Worm (Caenorhabditis elegans) whole organism, L1 larva: ENCODE results near the gene ZK622.5.
A peak's percentile ranks its signal among the peaks of the same experiment; 100 is the strongest.

Experiments used
- C16A3.4 ChIP-seq: fragments of 150-350 bp; optimal IDR thresholded peaks from 2 replicates; lab custom pipeline; 2014; ENCODE audit warnings: missing biosample characterization, missing genetic modification characterization
- ceh-82 ChIP-seq, 3 experiments: fragments of 150-350 bp in 1 of 3; sonication (generic microtip) in 2 of 3; optimal IDR thresholded peaks; 2 replicates each; lab custom pipeline; 2014 to 2017; ENCODE audit warnings: missing biosample characterization in 3 of 3, missing genetic modification characterization in 3 of 3
- efl-3 ChIP-seq: fragments of 200-800 bp; sonication (Bioruptor generic); optimal IDR thresholded peaks from 2 replicates; lab custom pipeline; 2018; ENCODE audit warnings: mild to moderate bottlenecking, missing genetic modification characterization, missing compliant biosample characterization
- nhr-12 ChIP-seq: sonication (generic microtip); optimal IDR thresholded peaks from 2 replicates; lab custom pipeline; 2017; ENCODE audit warnings: missing biosample characterization, missing genetic modification characterization
- nhr-237 ChIP-seq: fragments of 150-350 bp; optimal IDR thresholded peaks from 2 replicates; lab custom pipeline; 2014; ENCODE audit warnings: missing biosample characterization, missing genetic modification characterization
- rnt-1 ChIP-seq: sonication (generic microtip); optimal IDR thresholded peaks from 2 replicates; lab custom pipeline; 2016; ENCODE audit warnings: mild to moderate bottlenecking, missing genetic modification characterization, moderate library complexity, missing compliant biosample characterization
- tbx-2 ChIP-seq: sonication (generic microtip); optimal IDR thresholded peaks from 2 replicates; lab custom pipeline; 2016; ENCODE audit warnings: missing genetic modification characterization, missing compliant biosample characterization
- unc-62 ChIP-seq: fragments of 150-350 bp; optimal IDR thresholded peaks from 2 replicates; lab custom pipeline; 2014; ENCODE audit warnings: missing biosample characterization, missing genetic modification reagents, missing genetic modification characterization

DNA sequence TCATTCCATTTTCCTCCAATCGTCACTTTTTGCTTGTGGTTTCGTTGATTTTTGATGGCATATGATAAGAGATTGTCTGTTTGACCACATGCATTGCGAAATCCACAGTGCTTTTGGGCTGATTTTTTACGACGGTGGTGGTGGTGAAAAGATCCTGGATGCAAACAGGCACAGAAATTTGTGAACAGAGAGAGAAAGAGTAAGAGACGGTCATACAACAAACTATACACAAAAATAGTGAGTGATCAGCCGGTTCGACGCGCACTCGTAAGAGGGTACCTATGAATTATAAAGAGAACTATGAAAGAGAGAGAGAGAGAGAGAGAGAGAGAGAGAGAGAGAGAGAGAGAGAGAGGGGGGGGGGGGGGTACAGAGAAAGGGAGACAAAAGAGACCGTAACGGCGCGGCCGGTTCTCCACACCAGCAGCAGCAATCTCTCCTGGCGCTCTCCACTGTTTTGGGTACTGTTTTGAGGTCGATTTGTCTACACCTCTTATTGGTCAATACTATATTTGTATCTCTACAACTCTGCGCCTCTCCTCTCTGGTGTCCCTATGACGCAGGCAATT is 32.6 kb downstream of the ZK622.5 start:
- TF ChIP-seq ceh-82 (tag; optimal IDR thresholded peaks at IDR 0.05; lab: Kevin White, UChicago) (no peak), efl-3 (GFP tag; lab: Kevin White, UChicago) (no peak), rnt-1 (tag; lab: Kevin White, UChicago) (peak; percentile 2), C16A3.4 (tag; lab: Kevin White, UChicago) (no peak), tbx-2 (tag; lab: Kevin White, UChicago) (peak; percentile 73), unc-62 (GFP tag; lab: Kevin White, UChicago) (no peak), nhr-12 (no peak), nhr-237 (tag; lab: Kevin White, UChicago) (peak; percentile 20)
